Worm (Caenorhabditis elegans): ENCODE results near the gene fln-2.

ce11 chrX:9409114-9409513, 11.6 kb downstream of the fln-2 start:
- TF ChIP-seq hnd-1 (tag; optimal IDR thresholded peaks at IDR 0.05) = no peak
- no peak for TF ChIP-seq sea-1 (GFP tag; conservative IDR thresholded peaks at IDR 0.05)
- TF ChIP-seq F13C5.2 (tag; optimal IDR thresholded peaks at IDR 0.05) = no peak

All from whole organism, early embryonic.